Worm (Caenorhabditis elegans) whole organism, late embryonic: ENCODE data around the gene ZK1055.2.

Source experiments
- C08G9.2 ChIP-seq: sonication (generic microtip); optimal IDR thresholded peaks from 2 replicates; lab custom pipeline; 2016; ENCODE audit warnings: mild to moderate bottlenecking, missing genetic modification characterization, moderate library complexity, missing compliant biosample characterization
- F13H6.1 ChIP-seq: sonication (generic microtip); optimal IDR thresholded peaks from 2 replicates; lab custom pipeline; 2016; ENCODE audit warnings: missing genetic modification characterization, missing compliant biosample characterization
- K02D7.2 ChIP-seq: sonication (generic microtip); optimal IDR thresholded peaks from 2 replicates; lab custom pipeline; 2017; ENCODE audit warnings: mild to moderate bottlenecking, missing genetic modification characterization, missing compliant biosample characterization
- K09A11.1 ChIP-seq: sonication (generic microtip); optimal IDR thresholded peaks from 2 replicates; lab custom pipeline; 2017; ENCODE audit warnings: antibody characterized with exemption, mild to moderate bottlenecking, missing genetic modification characterization, missing compliant biosample characterization; ENCODE audit not compliant: insufficient read depth
- T23F11.4 ChIP-seq: fragments of 200-800 bp; sonication (Bioruptor generic); optimal IDR thresholded peaks from 2 replicates; lab custom pipeline; 2018; ENCODE audit warnings: mild to moderate bottlenecking, missing genetic modification characterization, missing compliant biosample characterization
- ahr-1 ChIP-seq: sonication (generic microtip); optimal IDR thresholded peaks from 2 replicates; lab custom pipeline; 2016; ENCODE audit warnings: missing genetic modification characterization, missing compliant biosample characterization
- ceh-18 ChIP-seq: sonication (generic microtip); optimal IDR thresholded peaks from 2 replicates; lab custom pipeline; 2016; ENCODE audit warnings: missing genetic modification characterization, missing compliant biosample characterization
- ceh-2 ChIP-seq: sonication (generic microtip); optimal IDR thresholded peaks from 2 replicates; lab custom pipeline; 2016; ENCODE audit warnings: missing genotype, missing genetic modification characterization, missing compliant biosample characterization
- ceh-22 ChIP-seq: sonication (generic microtip); optimal IDR thresholded peaks from 2 replicates; lab custom pipeline; 2017; ENCODE audit warnings: missing biosample characterization, missing genetic modification characterization
- ceh-24 ChIP-seq: sonication (generic microtip); optimal IDR thresholded peaks from 2 replicates; lab custom pipeline; 2016; ENCODE audit warnings: mild to moderate bottlenecking, missing genetic modification characterization, missing compliant biosample characterization
- ceh-30 ChIP-seq: fragments of 150-350 bp; optimal IDR thresholded peaks from 2 replicates; lab custom pipeline; 2014; ENCODE audit warnings: missing biosample characterization, missing genetic modification characterization
- ceh-34 ChIP-seq: sonication (generic microtip); optimal IDR thresholded peaks from 2 replicates; lab custom pipeline; 2016; ENCODE audit warnings: mild to moderate bottlenecking, missing genetic modification characterization, missing compliant biosample characterization
- ceh-48 ChIP-seq: sonication (generic microtip); optimal IDR thresholded peaks from 2 replicates; lab custom pipeline; 2016; ENCODE audit warnings: missing genetic modification characterization, inconsistent platforms, missing compliant biosample characterization
- ceh-9 ChIP-seq: sonication (generic microtip); optimal IDR thresholded peaks from 2 replicates; lab custom pipeline; 2016; ENCODE audit warnings: mild to moderate bottlenecking, missing genetic modification characterization, inconsistent platforms, missing compliant biosample characterization
- dmd-4 ChIP-seq: sonication (generic microtip); optimal IDR thresholded peaks from 2 replicates; lab custom pipeline; 2016; ENCODE audit warnings: borderline replicate concordance, missing genetic modification characterization, missing compliant biosample characterization
- dve-1 ChIP-seq: sonication (generic microtip); optimal IDR thresholded peaks from 2 replicates; lab custom pipeline; 2017; ENCODE audit warnings: antibody characterized with exemption, mild to moderate bottlenecking, missing genetic modification characterization, missing compliant biosample characterization
- elt-2 ChIP-seq: sonication (generic microtip); optimal IDR thresholded peaks from 2 replicates; lab custom pipeline; 2016; ENCODE audit warnings: missing genetic modification reagents, missing genetic modification characterization, missing compliant biosample characterization
- ets-4 ChIP-seq: sonication (generic microtip); optimal IDR thresholded peaks from 2 replicates; lab custom pipeline; 2016; ENCODE audit warnings: missing genetic modification characterization, missing compliant biosample characterization
- eyg-1 ChIP-seq: sonication (generic microtip); optimal IDR thresholded peaks from 2 replicates; lab custom pipeline; 2016; ENCODE audit warnings: missing genotype, missing genetic modification characterization, missing compliant biosample characterization
- hlh-13 ChIP-seq: fragments of 200-800 bp; sonication (Bioruptor generic); optimal IDR thresholded peaks from 2 replicates; lab custom pipeline; 2018; ENCODE audit warnings: mild to moderate bottlenecking, missing genetic modification characterization, missing compliant biosample characterization
- hlh-15 ChIP-seq: sonication (generic microtip); optimal IDR thresholded peaks from 2 replicates; lab custom pipeline; 2016; ENCODE audit warnings: missing genetic modification characterization, missing compliant biosample characterization
- hlh-6 ChIP-seq: sonication (generic microtip); optimal IDR thresholded peaks from 2 replicates; lab custom pipeline; 2016; ENCODE audit warnings: missing genotype, missing genetic modification characterization, missing compliant biosample characterization
- hlh-8 ChIP-seq: sonication (generic microtip); optimal IDR thresholded peaks from 2 replicates; lab custom pipeline; 2016; ENCODE audit warnings: missing genotype, missing genetic modification characterization, missing compliant biosample characterization
- lin-11 ChIP-seq: fragments of 200-800 bp; sonication (Bioruptor generic); optimal IDR thresholded peaks from 2 replicates; lab custom pipeline; 2018; ENCODE audit warnings: mild to moderate bottlenecking, missing genetic modification characterization, missing compliant biosample characterization
- mec-3 ChIP-seq: sonication (generic microtip); optimal IDR thresholded peaks from 2 replicates; lab custom pipeline; 2016; ENCODE audit warnings: borderline replicate concordance, missing genetic modification characterization, missing compliant biosample characterization
- nfya-1 ChIP-seq: sonication (generic microtip); optimal IDR thresholded peaks from 2 replicates; lab custom pipeline; 2017; ENCODE audit warnings: missing genetic modification characterization, mild to moderate bottlenecking, missing compliant biosample characterization, antibody characterized with exemption, moderate library complexity
- npax-4 ChIP-seq: sonication (generic microtip); optimal IDR thresholded peaks from 2 replicates; lab custom pipeline; 2016; ENCODE audit warnings: missing genetic modification characterization, missing compliant biosample characterization
- odd-2 ChIP-seq: sonication (generic microtip); optimal IDR thresholded peaks from 2 replicates; lab custom pipeline; 2017; ENCODE audit warnings: antibody characterized with exemption, mild to moderate bottlenecking, missing genetic modification characterization, missing compliant biosample characterization
- pax-1 ChIP-seq: fragments of 150-350 bp; optimal IDR thresholded peaks from 2 replicates; lab custom pipeline; 2014; ENCODE audit warnings: missing biosample characterization, missing genetic modification characterization
- pqm-1 ChIP-seq: sonication (generic microtip); optimal IDR thresholded peaks from 2 replicates; lab custom pipeline; 2016; ENCODE audit warnings: missing genetic modification characterization, missing compliant biosample characterization
- sox-2 ChIP-seq: fragments of 200-800 bp; sonication (Bioruptor generic); IDR thresholded peaks from 2 replicates; pipeline ENCODE4 v1.3.6; 2022; ENCODE audit warnings: missing genetic modification reagents, missing genetic modification characterization, missing compliant biosample characterization
- sox-4 ChIP-seq: sonication (generic microtip); optimal IDR thresholded peaks from 2 replicates; lab custom pipeline; 2017; ENCODE audit warnings: mild to moderate bottlenecking, missing genetic modification characterization, inconsistent platforms, missing compliant biosample characterization
- tbx-2 ChIP-seq: sonication (generic microtip); optimal IDR thresholded peaks from 2 replicates; lab custom pipeline; 2016; ENCODE audit warnings: missing genetic modification characterization, missing compliant biosample characterization
- tbx-7 ChIP-seq: sonication (generic microtip); optimal IDR thresholded peaks from 2 replicates; lab custom pipeline; 2016; ENCODE audit warnings: missing genotype, missing genetic modification characterization, missing compliant biosample characterization
- unc-3 ChIP-seq, 2 experiments: fragments of 200-800 bp in 1 of 2; sonication (Bioruptor generic) in 1 of 2; sonication (generic microtip) in 1 of 2; conservative IDR thresholded peaks in 1 of 2; optimal IDR thresholded peaks in 1 of 2; 2 replicates each; pipeline versions ENCODE4 v1.3.6 to Lab custom; 2016 to 2022; ENCODE audit warnings: missing compliant biosample characterization in 2 of 2, missing genetic modification characterization in 2 of 2, missing genetic modification reagents in 1 of 2
- unc-42 ChIP-seq: sonication (generic microtip); optimal IDR thresholded peaks from 2 replicates; lab custom pipeline; 2016; ENCODE audit warnings: missing genotype, missing genetic modification characterization, missing compliant biosample characterization
- unc-86 ChIP-seq: sonication (generic microtip); optimal IDR thresholded peaks from 2 replicates; lab custom pipeline; 2016; ENCODE audit warnings: missing genetic modification characterization, missing compliant biosample characterization
- zip-5 ChIP-seq: sonication (generic microtip); optimal IDR thresholded peaks from 2 replicates; lab custom pipeline; 2016; ENCODE audit warnings: missing genetic modification characterization, missing compliant biosample characterization
- ztf-16 ChIP-seq: sonication (generic microtip); optimal IDR thresholded peaks from 2 replicates; lab custom pipeline; 2017; ENCODE audit warnings: missing genetic modification characterization, missing compliant biosample characterization

Gene ZK1055.2

ce11 chrV:6602556-6603062 is 12.2 kb downstream of the ZK1055.2 start, which contains the start of gene ZK1055.6:
Gene ZK1055.6, minus strand, starts transcription at chrV:6602606.
- no peak for TF ChIP-seq tbx-2
- TF ChIP-seq ceh-48 (tag; lab: Kevin White, UChicago), result no peak
- no peak for TF ChIP-seq ztf-16 (tag; lab: Kevin White, UChicago)
- TF ChIP-seq sox-2, result no peak
- TF ChIP-seq K09A11.1, result no peak
- TF ChIP-seq unc-3 (GFP tag; conservative IDR thresholded peaks at IDR 0.05; lab: Robert Waterston, UW), result no peak
- no peak for TF ChIP-seq unc-3 (tag; optimal IDR thresholded peaks at IDR 0.05; lab: Kevin White, UChicago)
- no peak for TF ChIP-seq lin-11 (tag; lab: Kevin White, UChicago)
- no peak for TF ChIP-seq C08G9.2 (tag; lab: Kevin White, UChicago)
- no peak for TF ChIP-seq npax-4 (tag; lab: Kevin White, UChicago)
- no peak for TF ChIP-seq ceh-9
- no peak for TF ChIP-seq ceh-18 (tag; lab: Kevin White, UChicago)
- no peak for TF ChIP-seq sox-4
- TF ChIP-seq, all 69 proteins: peak for 0

ce11 chrV:6605275-6605674 is 14.9 kb downstream of the ZK1055.2 start, which contains the start of gene ZK1055.7:
Gene ZK1055.7, minus strand, starts transcription at chrV:6605375.
- TF ChIP-seq hlh-6, result no peak
- TF ChIP-seq unc-3 (GFP tag; conservative IDR thresholded peaks at IDR 0.05; lab: Robert Waterston, UW), result no peak
- no peak for TF ChIP-seq unc-3 (tag; optimal IDR thresholded peaks at IDR 0.05; lab: Kevin White, UChicago)
- no peak for TF ChIP-seq F13H6.1 (tag; lab: Kevin White, UChicago)
- no peak for TF ChIP-seq odd-2
- TF ChIP-seq pqm-1 (tag; lab: Kevin White, UChicago), result no peak
- no peak for TF ChIP-seq nfya-1 (tag; lab: Kevin White, UChicago)
- TF ChIP-seq K02D7.2 (tag; lab: Kevin White, UChicago), result no peak
- TF ChIP-seq ceh-30 (tag; lab: Kevin White, UChicago), result no peak
- no peak for TF ChIP-seq mec-3 (tag; lab: Kevin White, UChicago)
- no peak for TF ChIP-seq elt-2 (tag; lab: Kevin White, UChicago)

- no peak for TF ChIP-seq T23F11.4 (GFP tag; lab: Kevin White, UChicago)
- no peak for TF ChIP-seq unc-3 (GFP tag; conservative IDR thresholded peaks at IDR 0.05; lab: Robert Waterston, UW)
- TF ChIP-seq unc-3 (tag; optimal IDR thresholded peaks at IDR 0.05; lab: Kevin White, UChicago), result no peak
- TF ChIP-seq hlh-8 (tag; lab: Kevin White, UChicago), result no peak
- TF ChIP-seq unc-86 (tag; lab: Kevin White, UChicago), result no peak
- TF ChIP-seq ceh-2 (tag; lab: Kevin White, UChicago), result no peak
- no peak for TF ChIP-seq ets-4 (tag; lab: Kevin White, UChicago)
Measured at ce11 chrV:6606197-6606596, 15.8 kb downstream of the ZK1055.2 start.

- no peak for TF ChIP-seq mec-3 (tag; lab: Kevin White, UChicago)
- TF ChIP-seq hlh-13 (GFP tag; lab: Kevin White, UChicago), result no peak
- TF ChIP-seq tbx-2, result no peak
- no peak for TF ChIP-seq zip-5
- no peak for TF ChIP-seq ceh-22 (tag; lab: Kevin White, UChicago)
- no peak for TF ChIP-seq dve-1 (tag; lab: Kevin White, UChicago)
- no peak for TF ChIP-seq ceh-34
- no peak for TF ChIP-seq unc-3 (GFP tag; conservative IDR thresholded peaks at IDR 0.05; lab: Robert Waterston, UW)
- TF ChIP-seq unc-3 (tag; optimal IDR thresholded peaks at IDR 0.05; lab: Kevin White, UChicago), result no peak
- TF ChIP-seq eyg-1, result no peak
- TF ChIP-seq hlh-15 (tag; lab: Kevin White, UChicago), result no peak
- TF ChIP-seq K02D7.2 (tag; lab: Kevin White, UChicago), result no peak
- no peak for TF ChIP-seq ceh-24 (tag; lab: Kevin White, UChicago)
- no peak for TF ChIP-seq pax-1 (tag; lab: Kevin White, UChicago)
- no peak for TF ChIP-seq tbx-7 (tag; lab: Kevin White, UChicago)
- no peak for TF ChIP-seq dmd-4 (tag; lab: Kevin White, UChicago)
- TF ChIP-seq unc-42 (tag; lab: Kevin White, UChicago), result no peak
- TF ChIP-seq ahr-1 (tag; lab: Kevin White, UChicago), result no peak
Measured at ce11 chrV:6611058-6611457, 20.7 kb downstream of the ZK1055.2 start, which contains the start of gene gon-14. Gene gon-14, minus strand, starts transcription at chrV:6611158.
